Fruit fly (Drosophila melanogaster) whole organism, adult: Measurements from ENCODE around the gene capt.

Experiments used
- CG11617 ChIP-seq: fragments of 200-800 bp; sonication (Bioruptor generic); optimal IDR thresholded peaks from 2 replicates; lab custom pipeline; 2017; ENCODE audit warnings: mild to moderate bottlenecking, missing biosample characterization, missing genetic modification reagents, missing genetic modification characterization
- CG12768 ChIP-seq: fragments of 200-800 bp; sonication (Bioruptor generic); optimal IDR thresholded peaks from 2 replicates; lab custom pipeline; 2017; ENCODE audit warnings: missing biosample characterization, missing genetic modification characterization, mild to moderate bottlenecking, moderate library complexity, missing genetic modification reagents
- CG33017 ChIP-seq: fragments of 200-800 bp; sonication (Bioruptor generic); optimal IDR thresholded peaks from 2 replicates; lab custom pipeline; 2018; ENCODE audit warnings: missing biosample characterization, mild to moderate bottlenecking, missing genetic modification characterization, moderate library complexity
- CG7101 ChIP-seq: fragments of 200-800 bp; sonication (Bioruptor generic); optimal IDR thresholded peaks from 2 replicates; lab custom pipeline; 2018; ENCODE audit warnings: missing biosample characterization, mild to moderate bottlenecking, missing genetic modification characterization, moderate library complexity
- Clk ChIP-seq: fragments of 200-800 bp; sonication (Bioruptor generic); optimal IDR thresholded peaks from 2 replicates; lab custom pipeline; 2017; ENCODE audit warnings: missing biosample characterization, missing genetic modification characterization
- Crg-1 ChIP-seq: fragments of 200-800 bp; sonication (Bioruptor generic); optimal IDR thresholded peaks from 2 replicates; lab custom pipeline; 2016; ENCODE audit warnings: missing biosample characterization, missing genetic modification characterization
- bab1 ChIP-seq: fragments of 200-800 bp; sonication (Bioruptor generic); optimal IDR thresholded peaks from 3 replicates; lab custom pipeline; 2019; ENCODE audit warnings: missing biosample characterization, mild to moderate bottlenecking, missing genetic modification characterization, moderate library complexity
- cnc ChIP-seq, 2 experiments: fragments of >200 bp; optimal IDR thresholded peaks; 2 replicates each; lab custom pipeline; 2017
- kay ChIP-seq: fragments of 200-800 bp; sonication (Bioruptor generic); peaks from one replicate; lab custom pipeline; 2016; ENCODE audit warnings: missing biosample characterization, missing genetic modification characterization, borderline replicate concordance
- toe ChIP-seq: fragments of 200-800 bp; sonication (Bioruptor generic); optimal IDR thresholded peaks from 2 replicates; lab custom pipeline; 2016; ENCODE audit warnings: missing biosample characterization, missing genetic modification characterization

DNA sequence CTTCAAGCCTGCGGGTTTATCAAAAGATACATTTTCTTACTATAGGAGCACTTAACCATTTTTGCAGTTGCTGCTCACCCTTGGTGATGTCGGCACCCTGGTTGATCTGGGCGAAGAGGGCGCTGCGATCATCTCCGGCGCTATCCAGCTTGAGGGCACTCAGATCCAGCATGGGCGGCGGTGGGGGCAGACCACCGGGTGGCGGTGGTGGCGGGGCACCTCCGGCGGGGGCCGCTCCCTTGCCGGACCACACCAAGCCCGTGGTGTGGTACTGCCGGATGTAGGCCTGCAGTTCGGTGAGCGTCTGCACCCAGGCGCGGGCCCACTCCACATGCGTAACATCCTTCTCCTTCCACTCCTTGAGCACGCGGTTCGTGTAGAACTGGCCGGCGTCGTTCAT, 5.4 kb downstream of the capt start:
- no peak for TF ChIP-seq CG12768 (GFP tag; lab: Kevin White, UChicago)
- no peak for TF ChIP-seq kay (GFP tag; lab: Kevin White, UChicago)
- no peak for TF ChIP-seq bab1 (GFP tag; lab: Kevin White, UChicago)
- no peak for TF ChIP-seq cnc (optimal IDR thresholded peaks at IDR 0.05; lab: Kevin White, UChicago)
- TF ChIP-seq Clk, result no peak
- no peak for TF ChIP-seq toe (GFP tag; lab: Kevin White, UChicago)
- TF ChIP-seq CG11617 (GFP tag; lab: Kevin White, UChicago), result no peak
- no peak for TF ChIP-seq Crg-1 (GFP tag; lab: Kevin White, UChicago)
- TF ChIP-seq CG7101, result no peak
- TF ChIP-seq CG33017, result no peak
